Fruit fly (Drosophila melanogaster): ENCODE measurements around the gene TBC1D23.

The TBC1D23 gene

DNA sequence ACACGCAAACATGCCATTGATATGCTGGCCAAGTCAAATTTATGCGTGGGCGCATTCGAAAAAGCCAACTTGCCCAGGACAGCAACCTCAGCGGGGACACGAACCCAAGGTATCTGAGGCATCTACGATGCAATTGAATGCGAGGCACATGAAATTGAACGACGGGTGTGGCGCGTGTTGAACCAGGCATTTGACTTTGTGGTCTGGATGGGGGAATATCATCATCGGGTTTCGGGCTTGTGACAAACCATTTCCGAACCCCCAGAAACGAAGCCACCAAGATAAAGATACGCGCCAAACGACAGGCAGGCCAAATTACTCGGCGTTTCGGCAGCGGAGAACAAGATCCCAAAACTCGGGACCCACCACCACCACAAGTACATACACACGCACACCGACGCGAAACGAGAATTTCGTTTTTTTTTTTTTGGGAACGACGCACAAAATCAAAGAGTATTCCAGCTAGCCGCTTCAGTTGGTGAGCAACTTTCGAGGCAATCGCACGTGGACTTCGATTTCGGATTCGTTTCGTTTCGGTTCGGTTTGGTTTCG is 13.7 kb downstream of the TBC1D23 start, which contains the start of gene MFS3 (continued):
- TF ChIP-seq gce (GFP tag; IDR thresholded peaks at IDR 0.05) = 0 out of 3 replicates have a peak, but pooled peaks have one; percentile 32
- TF ChIP-seq CG2678 (tag; optimal IDR thresholded peaks at IDR 0.05) = peak; percentile 25
- TF ChIP-seq hkb (optimal IDR thresholded peaks at IDR 0.05) = no peak
- TF ChIP-seq hkb (GFP tag; IDR thresholded peaks at IDR 0.05) = 0 out of 2 replicates have a peak, but pooled peaks have one; percentile 10
- TF ChIP-seq CG11723 (GFP tag; optimal IDR thresholded peaks at IDR 0.05) = no peak
- TF ChIP-seq trem (tag; optimal IDR thresholded peaks at IDR 0.05) = no peak
- TF ChIP-seq CG8478 (optimal IDR thresholded peaks at IDR 0.05) = no peak
- peak; percentile 61 for TF ChIP-seq HmgD (GFP tag; optimal IDR thresholded peaks at IDR 0.05)
- peak; percentile 7 for TF ChIP-seq Nf-YC (tag; optimal IDR thresholded peaks at IDR 0.05)
- no peak for TF ChIP-seq Ptx1 (GFP tag; IDR thresholded peaks at IDR 0.05)
- TF ChIP-seq Rfx (GFP tag; IDR thresholded peaks at IDR 0.05) = peak; percentile 26; the same call in 1 of the 2 replicates
- TF ChIP-seq tna (GFP tag; IDR thresholded peaks at IDR 0.05; ENCODE audit: partially characterized antibody) = no peak
- TF ChIP-seq CG9797 (GFP tag; optimal IDR thresholded peaks at IDR 0.05) = no peak
- no peak for TF ChIP-seq pho (GFP tag; optimal IDR thresholded peaks at IDR 0.05)
- TF ChIP-seq Hsf (GFP tag; optimal IDR thresholded peaks at IDR 0.05) = peak; percentile 28
- peak; percentile 74 for TF ChIP-seq Hmr (GFP tag; optimal IDR thresholded peaks at IDR 0.05)
- TF ChIP-seq sd (tag; optimal IDR thresholded peaks at IDR 0.05) = peak; percentile 74
- no peak for TF ChIP-seq cato (GFP tag; optimal IDR thresholded peaks at IDR 0.05; ENCODE audit: borderline replicate concordance)
- TF ChIP-seq Ada2b (GFP tag; IDR thresholded peaks at IDR 0.05) = no peak
- TF ChIP-seq ase (GFP tag; IDR thresholded peaks at IDR 0.05) = 0 out of 3 replicates have a peak, but pooled peaks have one; percentile 12
- TF ChIP-seq Xbp1 (GFP tag; optimal IDR thresholded peaks at IDR 0.05) = peak; percentile 12
- no peak for TF ChIP-seq slou (GFP tag; optimal IDR thresholded peaks at IDR 0.05)
- TF ChIP-seq dmrt11E (tag; optimal IDR thresholded peaks at IDR 0.05) = no peak
- peak; percentile 14 for TF ChIP-seq B-H2 (GFP tag; optimal IDR thresholded peaks at IDR 0.05)
- TF ChIP-seq ac (GFP tag; optimal IDR thresholded peaks at IDR 0.05) = no peak
- no peak for TF ChIP-seq hth (optimal IDR thresholded peaks at IDR 0.05)
- no peak for TF ChIP-seq CG7786 (GFP tag; optimal IDR thresholded peaks at IDR 0.05)
- no peak for TF ChIP-seq Usf (GFP tag; optimal IDR thresholded peaks at IDR 0.05)
- TF ChIP-seq CG10209 (GFP tag; optimal IDR thresholded peaks at IDR 0.05) = no peak
- no peak for TF ChIP-seq bab2 (GFP tag; optimal IDR thresholded peaks at IDR 0.05)
- TF ChIP-seq slbo (GFP tag; IDR thresholded peaks at IDR 0.05) = peak; percentile 25; the same call in 1 of the 2 replicates
- no peak for TF ChIP-seq Dad (GFP tag; optimal IDR thresholded peaks at IDR 0.05)
- TF ChIP-seq CG12391 (tag; optimal IDR thresholded peaks at IDR 0.05) = peak; percentile 3
- peak; percentile 65 for TF ChIP-seq Med (GFP tag)
- TF ChIP-seq vnd (GFP tag; IDR thresholded peaks at IDR 0.05; ENCODE audit: partially characterized antibody) = no peak
- peak; percentile 16 for TF ChIP-seq CG6683 (GFP tag; optimal IDR thresholded peaks at IDR 0.05)
- TF ChIP-seq Dp (GFP tag; optimal IDR thresholded peaks at IDR 0.05) = peak; percentile 60
- no peak for TF ChIP-seq CG32767 (GFP tag; IDR thresholded peaks at IDR 0.05)
- TF ChIP-seq CG13894 (tag; optimal IDR thresholded peaks at IDR 0.05) = peak; percentile 81
- TF ChIP-seq CG5180 (GFP tag; optimal IDR thresholded peaks at IDR 0.05) = peak; percentile 3
- no peak for TF ChIP-seq Hr3 (GFP tag; optimal IDR thresholded peaks at IDR 0.05)
- TF ChIP-seq Mrtf (GFP tag; IDR thresholded peaks at IDR 0.05) = no peak
- no peak for TF ChIP-seq Lim3 (GFP tag; IDR thresholded peaks at IDR 0.05)
- no peak for TF ChIP-seq CG10267 (tag; optimal IDR thresholded peaks at IDR 0.05)
- no peak for TF ChIP-seq gem (tag; optimal IDR thresholded peaks at IDR 0.05)
- TF ChIP-seq nmo (GFP tag; optimal IDR thresholded peaks at IDR 0.05) = peak; percentile 7
- TF ChIP-seq Dip3 (GFP tag; optimal IDR thresholded peaks at IDR 0.05) = peak; percentile 0
- no peak for TF ChIP-seq ttk (GFP tag; IDR thresholded peaks at IDR 0.05)
- TF ChIP-seq CTCF (GFP tag; optimal IDR thresholded peaks at IDR 0.05) = peak; percentile 82
- TF ChIP-seq jigr1 (GFP tag; IDR thresholded peaks at IDR 0.05) = no peak
- TF ChIP-seq Opbp (GFP tag; IDR thresholded peaks at IDR 0.05; ENCODE audit: partially characterized antibody) = peak; percentile 13; the same call in 1 of the 3 replicates
- TF ChIP-seq B-H1 (GFP tag; IDR thresholded peaks at IDR 0.05) = no peak

Data from whole organism, embryonic.